Fruit fly (Drosophila melanogaster) whole organism, embryonic: Measurements from ENCODE around the gene Bacc.
A peak's percentile ranks its signal among the peaks of the same experiment; 100 is the strongest.

Source experiments
- B-H1 ChIP-seq: fragments of 200-800 bp; sonication (Bioruptor generic); IDR thresholded peaks from 3 replicates; pipeline ENCODE4 v1.3.6; 2022; ENCODE audit warnings: missing biosample characterization, missing genetic modification characterization
- B-H2 ChIP-seq: fragments of 200-800 bp; sonication (Bioruptor generic); optimal IDR thresholded peaks from 2 replicates; lab custom pipeline; 2018; ENCODE audit warnings: missing biosample characterization, mild to moderate bottlenecking, missing genetic modification characterization
- CG10462 ChIP-seq: fragments of 200-800 bp; sonication (Bioruptor generic); optimal IDR thresholded peaks from 2 replicates; lab custom pipeline; 2016; ENCODE audit warnings: missing biosample characterization, missing genetic modification characterization
- CG11398 ChIP-seq: fragments of 200-800 bp; sonication (Bioruptor generic); optimal IDR thresholded peaks from 2 replicates; lab custom pipeline; 2016; ENCODE audit warnings: missing biosample characterization, missing genetic modification characterization
- CG11504 ChIP-seq: fragments of 200-800 bp; sonication (Bioruptor generic); optimal IDR thresholded peaks from 3 replicates; lab custom pipeline; 2019; ENCODE audit warnings: missing biosample characterization, mild to moderate bottlenecking, missing genetic modification characterization, moderate library complexity
- CG12104 ChIP-seq: fragments of 200-800 bp; sonication (Bioruptor generic); optimal IDR thresholded peaks from 3 replicates; lab custom pipeline; 2016; ENCODE audit warnings: missing biosample characterization, missing genetic modification characterization
- CG14965 ChIP-seq: fragments of 200-800 bp; sonication (Bioruptor generic); optimal IDR thresholded peaks from 2 replicates; lab custom pipeline; 2016; ENCODE audit warnings: missing biosample characterization, missing genetic modification characterization, borderline replicate concordance
- CG17328 ChIP-seq: fragments of 200-800 bp; sonication (Bioruptor generic); IDR thresholded peaks from 2 replicates; pipeline ENCODE4 v1.3.6; 2022; ENCODE audit warnings: missing biosample characterization, missing genetic modification characterization
- CG17361 ChIP-seq: fragments of 200-800 bp; sonication (Bioruptor generic); IDR thresholded peaks from 3 replicates; pipeline ENCODE4 v1.3.6; 2022; ENCODE audit warnings: missing biosample characterization, missing genetic modification characterization
- CG18262 ChIP-seq: fragments of 200-800 bp; optimal IDR thresholded peaks from 3 replicates; lab custom pipeline; 2019; ENCODE audit warnings: missing biosample characterization, mild to moderate bottlenecking, missing genetic modification characterization, moderate library complexity
- CG2678 ChIP-seq: fragments of 200-800 bp; sonication (Bioruptor generic); optimal IDR thresholded peaks from 3 replicates; lab custom pipeline; 2019; ENCODE audit warnings: missing biosample characterization, mild to moderate bottlenecking, missing genetic modification characterization, moderate library complexity
- CG3163 ChIP-seq: fragments of 200-800 bp; sonication (Bioruptor generic); optimal IDR thresholded peaks from 3 replicates; lab custom pipeline; 2016; ENCODE audit warnings: missing biosample characterization, missing genetic modification characterization
- CG33557 ChIP-seq: fragments of 200-800 bp; sonication (Bioruptor generic); optimal IDR thresholded peaks from 2 replicates; lab custom pipeline; 2019; ENCODE audit warnings: missing biosample characterization, mild to moderate bottlenecking, missing genetic modification characterization, moderate library complexity
- CG4404 ChIP-seq: fragments of 200-800 bp; sonication (Bioruptor generic); IDR thresholded peaks from 2 replicates; pipeline ENCODE4 v1.3.6; 2022; ENCODE audit warnings: missing biosample characterization, missing genetic modification characterization
- CG4730 ChIP-seq: fragments of 200-800 bp; sonication (Bioruptor generic); IDR thresholded peaks from 2 replicates; pipeline ENCODE4 v1.3.6; 2022; ENCODE audit warnings: missing biosample characterization, missing genetic modification characterization
- CG4854 ChIP-seq: fragments of 200-800 bp; sonication (Bioruptor generic); optimal IDR thresholded peaks from 2 replicates; lab custom pipeline; 2016; ENCODE audit warnings: missing biosample characterization, missing genetic modification characterization, inconsistent platforms
- CG6683 ChIP-seq: fragments of 200-800 bp; sonication (Bioruptor generic); optimal IDR thresholded peaks from 2 replicates; lab custom pipeline; 2017; ENCODE audit warnings: missing biosample characterization, mild to moderate bottlenecking, missing genetic modification characterization, missing genetic modification reagents
- CG8290 ChIP-seq, 3 experiments: fragments of 200-800 bp; sonication (Bioruptor generic); optimal IDR thresholded peaks; 2 replicates each; lab custom pipeline; 2016 to 2019; ENCODE audit warnings: missing biosample characterization in 3 of 3, missing genetic modification characterization in 3 of 3, mild to moderate bottlenecking in 2 of 3, moderate library complexity in 1 of 3
- CG8388 ChIP-seq: fragments of 200-800 bp; sonication (Bioruptor generic); optimal IDR thresholded peaks from 2 replicates; lab custom pipeline; 2019; ENCODE audit warnings: missing biosample characterization, mild to moderate bottlenecking, missing genetic modification characterization, moderate library complexity
- CG9215 ChIP-seq: fragments of 200-800 bp; sonication (Bioruptor generic); IDR thresholded peaks from 2 replicates; pipeline ENCODE4 v1.3.6; 2022; ENCODE audit warnings: missing biosample characterization, missing genetic modification characterization
- Chrac-16 ChIP-seq: fragments of 200-800 bp; sonication (Bioruptor generic); optimal IDR thresholded peaks from 3 replicates; lab custom pipeline; 2016; ENCODE audit warnings: missing biosample characterization, missing genetic modification characterization
- Dref ChIP-seq: fragments of 200-800 bp; sonication (Bioruptor generic); IDR thresholded peaks from 2 replicates; pipeline ENCODE4 v1.3.6; 2022; ENCODE audit warnings: missing biosample characterization, missing genetic modification characterization
- Elba2 ChIP-seq: fragments of 200-800 bp; sonication (Bioruptor generic); optimal IDR thresholded peaks from 3 replicates; lab custom pipeline; 2016; ENCODE audit warnings: missing biosample characterization, missing genetic modification characterization
- Fer1 ChIP-seq: fragments of 200-800 bp; sonication (Bioruptor generic); optimal IDR thresholded peaks from 2 replicates; lab custom pipeline; 2017; ENCODE audit warnings: missing biosample characterization, mild to moderate bottlenecking, missing genetic modification characterization
- HHEX ChIP-seq: fragments of 200-800 bp; sonication (Bioruptor generic); optimal IDR thresholded peaks from 3 replicates; lab custom pipeline; 2017; ENCODE audit warnings: missing biosample characterization, mild to moderate bottlenecking, missing genetic modification characterization, missing genetic modification reagents
- HmgD ChIP-seq: fragments of 200-800 bp; sonication (Bioruptor generic); optimal IDR thresholded peaks from 3 replicates; lab custom pipeline; 2016; ENCODE audit warnings: missing biosample characterization, missing genetic modification characterization
- Hmx ChIP-seq: fragments of 200-800 bp; sonication (Bioruptor generic); optimal IDR thresholded peaks from 2 replicates; lab custom pipeline; 2016; ENCODE audit warnings: missing biosample characterization, missing genetic modification characterization
- Hr3 ChIP-seq: fragments of 200-800 bp; sonication (Bioruptor generic); optimal IDR thresholded peaks from 3 replicates; lab custom pipeline; 2016; ENCODE audit warnings: missing biosample characterization, missing genetic modification characterization
- MESR4 ChIP-seq: fragments of 200-800 bp; sonication (Bioruptor generic); optimal IDR thresholded peaks from 2 replicates; lab custom pipeline; 2018; ENCODE audit warnings: missing biosample characterization, mild to moderate bottlenecking, missing genetic modification characterization, moderate library complexity
- NC2β ChIP-seq: fragments of 200-800 bp; sonication (Bioruptor generic); optimal IDR thresholded peaks from 2 replicates; lab custom pipeline; 2016; ENCODE audit warnings: missing biosample characterization, missing genetic modification characterization
- Scr ChIP-seq: fragments of 200-800 bp; sonication (Bioruptor generic); IDR thresholded peaks from 2 replicates; pipeline ENCODE4 v1.3.6; 2022; ENCODE audit warnings: missing biosample characterization, missing genetic modification characterization; ENCODE audit not compliant: partially characterized antibody
- Side ChIP-seq: fragments of 200-800 bp; sonication (Bioruptor generic); optimal IDR thresholded peaks from 2 replicates; lab custom pipeline; 2016; ENCODE audit warnings: missing biosample characterization, missing genetic modification characterization
- ara ChIP-seq: fragments of 200-800 bp; sonication (Bioruptor generic); IDR thresholded peaks from 2 replicates; pipeline ENCODE4 v1.3.6; 2022; ENCODE audit warnings: missing biosample characterization, missing genetic modification characterization
- ash1 ChIP-seq: fragments of 200-800 bp; sonication (Bioruptor generic); optimal IDR thresholded peaks from 2 replicates; lab custom pipeline; 2018; ENCODE audit warnings: missing biosample characterization, mild to moderate bottlenecking, missing genetic modification characterization
- cad ChIP-seq: fragments of >200 bp; optimal IDR thresholded peaks from 2 replicates; lab custom pipeline; 2017; ENCODE audit warnings: missing biosample characterization, missing genetic modification characterization
- cwo ChIP-seq: fragments of 200-800 bp; sonication (Bioruptor generic); optimal IDR thresholded peaks from 3 replicates; lab custom pipeline; 2017; ENCODE audit warnings: missing biosample characterization, missing genetic modification characterization, mild to moderate bottlenecking, moderate library complexity, missing genetic modification reagents
- fd3F ChIP-seq: fragments of 200-800 bp; sonication (Bioruptor generic); optimal IDR thresholded peaks from 2 replicates; lab custom pipeline; 2018; ENCODE audit warnings: missing biosample characterization, mild to moderate bottlenecking, missing genetic modification characterization, moderate library complexity
- grn ChIP-seq: fragments of 200-800 bp; sonication (Bioruptor generic); optimal IDR thresholded peaks from 3 replicates; lab custom pipeline; 2017; ENCODE audit warnings: missing biosample characterization, missing genetic modification characterization
- gsb-n ChIP-seq: fragments of 200-800 bp; sonication (Bioruptor generic); optimal IDR thresholded peaks from 3 replicates; lab custom pipeline; 2018; ENCODE audit warnings: missing biosample characterization, mild to moderate bottlenecking, missing genetic modification characterization
- hth ChIP-seq: fragments of >200 bp; optimal IDR thresholded peaks from 2 replicates; lab custom pipeline; 2017; ENCODE audit warnings: inconsistent platforms
- jigr1 ChIP-seq: fragments of 200-800 bp; sonication (Bioruptor generic); IDR thresholded peaks from 3 replicates; pipeline ENCODE4 v1.3.6; 2022; ENCODE audit warnings: missing biosample characterization, missing genetic modification characterization
- prd ChIP-seq, 3 experiments: fragments of >200 bp in 2 of 3; fragments of 200-800 bp in 1 of 3; sonication (Bioruptor generic) in 1 of 3; optimal IDR thresholded peaks in 2 of 3; IDR thresholded peaks in 1 of 3; 2 replicates in 2 of 3; 3 replicates in 1 of 3; pipeline versions ENCODE4 v1.3.6 to Lab custom; 2017 to 2022; ENCODE audit warnings: missing biosample characterization in 1 of 3, missing genetic modification characterization in 1 of 3
- salm ChIP-seq: fragments of 200-800 bp; sonication (Bioruptor generic); optimal IDR thresholded peaks from 2 replicates; lab custom pipeline; 2018; ENCODE audit warnings: missing biosample characterization, mild to moderate bottlenecking, missing genetic modification characterization
- sima ChIP-seq: fragments of 200-800 bp; sonication (Bioruptor generic); optimal IDR thresholded peaks from 2 replicates; lab custom pipeline; 2016; ENCODE audit warnings: missing biosample characterization, missing genetic modification characterization
- stwl ChIP-seq: fragments of 200-800 bp; sonication (Bioruptor generic); optimal IDR thresholded peaks from 3 replicates; lab custom pipeline; 2018; ENCODE audit warnings: missing biosample characterization, mild to moderate bottlenecking, missing genetic modification characterization, moderate library complexity
- unc-4 ChIP-seq: fragments of 200-800 bp; sonication (Bioruptor generic); IDR thresholded peaks from 2 replicates; pipeline ENCODE4 v1.3.6; 2022; ENCODE audit warnings: missing biosample characterization, missing genetic modification characterization; ENCODE audit not compliant: partially characterized antibody
- vnd ChIP-seq: fragments of 200-800 bp; sonication (Bioruptor generic); IDR thresholded peaks from 3 replicates; pipeline ENCODE4 v1.3.6; 2022; ENCODE audit warnings: missing biosample characterization, missing genetic modification characterization; ENCODE audit not compliant: partially characterized antibody
- zf30C ChIP-seq: fragments of 200-800 bp; sonication (Bioruptor generic); optimal IDR thresholded peaks from 3 replicates; lab custom pipeline; 2018; ENCODE audit warnings: missing biosample characterization, mild to moderate bottlenecking, missing genetic modification characterization

Bacc gene

DNA sequence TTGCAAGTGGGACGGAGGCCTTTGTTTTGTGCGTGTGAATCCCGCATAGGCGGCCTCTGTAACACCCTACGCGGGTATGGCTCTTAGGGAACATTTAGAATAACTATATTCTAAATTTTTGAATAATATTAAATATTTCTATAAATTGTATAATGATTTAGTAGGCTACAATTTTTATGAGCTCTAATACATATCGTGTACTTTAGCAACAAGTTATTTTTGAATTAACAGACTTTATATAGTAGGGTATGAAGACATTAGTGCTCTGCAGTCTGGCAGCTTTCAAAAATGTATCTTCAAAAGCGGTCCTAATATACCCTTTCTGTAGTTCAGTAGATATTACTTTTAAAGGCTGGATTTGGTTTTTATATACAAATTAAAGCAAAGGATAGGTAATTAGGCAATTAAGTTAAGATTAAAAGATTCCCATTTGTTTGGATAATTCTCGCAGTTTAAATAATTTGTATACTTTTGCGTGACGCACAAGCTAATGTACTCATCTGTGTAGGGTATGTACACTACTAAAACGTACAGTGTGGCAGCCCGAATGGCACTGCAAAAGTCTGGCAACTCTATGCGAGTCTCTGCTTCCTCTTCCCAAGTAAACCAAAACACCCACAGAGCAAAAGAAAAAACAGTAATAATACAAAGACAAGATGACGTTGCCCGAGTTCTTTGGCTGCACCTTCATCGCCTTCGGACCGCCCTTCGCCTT is 13.6 kb downstream of the Bacc start, which contains the start of the genes Snx21 and aph-1 (continued):
- TF ChIP-seq stwl (tag; lab: Kevin White, UChicago): peak; percentile 46
- TF ChIP-seq CG4854 (GFP tag; lab: Kevin White, UChicago): peak; percentile 72
- TF ChIP-seq Hr3 (GFP tag; lab: Kevin White, UChicago): peak; percentile 94
- TF ChIP-seq CG4730 (GFP tag; lab: Robert Waterston, UW): peak; percentile 79
- TF ChIP-seq CG18262 (tag; lab: Kevin White, UChicago): peak; percentile 93
- peak; percentile 74 for TF ChIP-seq ara (GFP tag; lab: Robert Waterston, UW)
- peak; percentile 84 for TF ChIP-seq CG6683
- peak; percentile 77; the same call in 2 of the 3 replicates for TF ChIP-seq jigr1 (GFP tag; lab: Robert Waterston, UW)
- TF ChIP-seq CG33557 (GFP tag; lab: Kevin White, UChicago): peak; percentile 88
- peak; percentile 38 for TF ChIP-seq Dref (GFP tag; lab: Robert Waterston, UW)
- peak; percentile 87 for TF ChIP-seq CG4404 (GFP tag; lab: Robert Waterston, UW)
- TF ChIP-seq CG9215: peak; percentile 89
- peak; percentile 77 for TF ChIP-seq NC2β
- peak; percentile 77 for TF ChIP-seq Hmx (GFP tag; lab: Kevin White, UChicago)
- no peak for TF ChIP-seq zf30C (GFP tag; lab: Kevin White, UChicago)
- TF ChIP-seq vnd: no peak
- peak; percentile 76 for TF ChIP-seq B-H1 (GFP tag; lab: Robert Waterston, UW)
- peak; percentile 93 for TF ChIP-seq HHEX (GFP tag; lab: Kevin White, UChicago)
- TF ChIP-seq CG12104 (GFP tag; lab: Kevin White, UChicago): peak; percentile 87
- TF ChIP-seq prd (optimal IDR thresholded peaks at IDR 0.05; lab: Kevin White, UChicago): no peak
- peak; percentile 93 for TF ChIP-seq prd (GFP tag; IDR thresholded peaks at IDR 0.05; lab: Robert Waterston, UW)
- peak; percentile 90 for TF ChIP-seq CG8388 (GFP tag; lab: Kevin White, UChicago)
- peak; percentile 69 for TF ChIP-seq CG3163 (GFP tag; lab: Kevin White, UChicago)
- peak; percentile 80 for TF ChIP-seq salm (tag; lab: Kevin White, UChicago)
- no peak for TF ChIP-seq unc-4 (GFP tag; lab: Robert Waterston, UW)
- TF ChIP-seq sima (GFP tag; lab: Kevin White, UChicago): no peak
- peak; percentile 93 for TF ChIP-seq CG11504
- peak; percentile 56 for TF ChIP-seq MESR4 (GFP tag; lab: Kevin White, UChicago)
- TF ChIP-seq CG10462 (GFP tag; lab: Kevin White, UChicago): peak; percentile 78
- TF ChIP-seq CG11398 (GFP tag; lab: Kevin White, UChicago): peak; percentile 73
- TF ChIP-seq Side (GFP tag; lab: Kevin White, UChicago): peak; percentile 90
- TF ChIP-seq HmgD (GFP tag; lab: Kevin White, UChicago): peak; percentile 81
- no peak for TF ChIP-seq ash1
- TF ChIP-seq cwo: peak; percentile 89
- peak; percentile 88 for TF ChIP-seq fd3F (GFP tag; lab: Kevin White, UChicago)
- TF ChIP-seq Elba2 (GFP tag; lab: Kevin White, UChicago): no peak
- peak; percentile 85 for TF ChIP-seq CG17328 (GFP tag; lab: Robert Waterston, UW)
- peak; percentile 96 for TF ChIP-seq CG2678 (tag; lab: Kevin White, UChicago)
- TF ChIP-seq CG8290 (GFP tag; optimal IDR thresholded peaks at IDR 0.05; lab: Kevin White, UChicago): peak; percentile 77
- TF ChIP-seq CG8290 (tag; optimal IDR thresholded peaks at IDR 0.05; lab: Kevin White, UChicago): peak; percentile 26 to 61
- peak; percentile 33; the same call in 1 of the 2 replicates for TF ChIP-seq Scr
- no peak for TF ChIP-seq cad
- no peak for TF ChIP-seq hth (lab: Kevin White, UChicago)
- TF ChIP-seq CG17361: peak; percentile 95
- no peak for TF ChIP-seq CG14965
- TF ChIP-seq Chrac-16 (GFP tag; lab: Kevin White, UChicago): peak; percentile 93
- TF ChIP-seq gsb-n (tag; lab: Kevin White, UChicago): peak; percentile 90
- TF ChIP-seq Fer1 (GFP tag; lab: Kevin White, UChicago): peak; percentile 93
- peak; percentile 92 for TF ChIP-seq B-H2
- peak; percentile 25 for TF ChIP-seq grn
